Worm (Caenorhabditis elegans) whole organism, L2 larva: ENCODE measurements around the gene cyn-13.

Experiments
- C34F6.9 ChIP-seq: fragments of 150-350 bp; optimal IDR thresholded peaks from 2 replicates; lab custom pipeline; 2014; ENCODE audit warnings: missing biosample characterization, missing genetic modification characterization
- F13H6.1 ChIP-seq: sonication (generic microtip); optimal IDR thresholded peaks from 2 replicates; lab custom pipeline; 2016; ENCODE audit warnings: missing genetic modification characterization, missing compliant biosample characterization
- R02D3.7 ChIP-seq: fragments of 150-350 bp; optimal IDR thresholded peaks from 2 replicates; lab custom pipeline; 2014; ENCODE audit warnings: missing biosample characterization, missing genetic modification characterization
- Y55F3AM.14 ChIP-seq: fragments of 200-800 bp; sonication (Bioruptor generic); optimal IDR thresholded peaks from 2 replicates; lab custom pipeline; 2018; ENCODE audit warnings: mild to moderate bottlenecking, missing genetic modification characterization, missing compliant biosample characterization
- ZK546.5 ChIP-seq: sonication (generic microtip); optimal IDR thresholded peaks from 2 replicates; lab custom pipeline; 2017; ENCODE audit warnings: missing biosample characterization, missing genetic modification characterization
- alr-1 ChIP-seq: fragments of 150-350 bp; optimal IDR thresholded peaks from 2 replicates; lab custom pipeline; 2014; ENCODE audit warnings: missing biosample characterization, missing genetic modification characterization
- aly-2 ChIP-seq: fragments of 150-350 bp; optimal IDR thresholded peaks from 2 replicates; lab custom pipeline; 2014; ENCODE audit warnings: missing biosample characterization, missing genetic modification characterization
- blmp-1 ChIP-seq: sonication (generic microtip); optimal IDR thresholded peaks from 2 replicates; lab custom pipeline; 2017; ENCODE audit warnings: missing genetic modification characterization, mild to moderate bottlenecking, missing compliant biosample characterization, antibody characterized with exemption, moderate library complexity; ENCODE audit not compliant: insufficient read depth
- crh-2 ChIP-seq: sonication (generic microtip); optimal IDR thresholded peaks from 2 replicates; lab custom pipeline; 2017; ENCODE audit warnings: missing biosample characterization, missing genetic modification characterization
- dmd-4 ChIP-seq: sonication (generic microtip); optimal IDR thresholded peaks from 2 replicates; lab custom pipeline; 2017; ENCODE audit warnings: missing biosample characterization, missing genetic modification characterization
- egl-27 ChIP-seq: sonication (generic microtip); optimal IDR thresholded peaks from 3 replicates; lab custom pipeline; 2017; ENCODE audit warnings: missing biosample characterization, missing genetic modification reagents, missing genetic modification characterization
- elt-3 ChIP-seq: sonication (generic microtip); optimal IDR thresholded peaks from 2 replicates; lab custom pipeline; 2017; ENCODE audit warnings: missing biosample characterization, missing genetic modification characterization
- fos-1 ChIP-seq: fragments of 150-350 bp; optimal IDR thresholded peaks from 2 replicates; lab custom pipeline; 2014; ENCODE audit warnings: missing biosample characterization, missing genetic modification characterization
- gmeb-1 ChIP-seq: fragments of 150-350 bp; optimal IDR thresholded peaks from 2 replicates; lab custom pipeline; 2014; ENCODE audit warnings: missing biosample characterization, missing genetic modification characterization
- lin-11 ChIP-seq: fragments of 150-350 bp; sonication (generic microtip); optimal IDR thresholded peaks from 2 replicates; lab custom pipeline; 2014; ENCODE audit warnings: missing biosample characterization, missing genetic modification characterization, inconsistent platforms, mixed read lengths
- lin-39 ChIP-seq: fragments of 150-350 bp; optimal IDR thresholded peaks from 2 replicates; lab custom pipeline; 2014; ENCODE audit warnings: missing biosample characterization, missing genetic modification reagents, missing genetic modification characterization
- lsy-2 ChIP-seq, 2 experiments: fragments of 150-350 bp in 1 of 2; sonication (generic microtip) in 1 of 2; optimal IDR thresholded peaks; 2 replicates each; lab custom pipeline; 2014 to 2017; ENCODE audit warnings: missing biosample characterization in 2 of 2, missing genetic modification characterization in 2 of 2
- mab-5 ChIP-seq: fragments of 150-350 bp; optimal IDR thresholded peaks from 2 replicates; lab custom pipeline; 2014; ENCODE audit warnings: missing biosample characterization, missing genetic modification characterization
- mbf-1 ChIP-seq: sonication (generic microtip); optimal IDR thresholded peaks from 2 replicates; lab custom pipeline; 2017; ENCODE audit warnings: missing biosample characterization, missing genetic modification characterization
- mdl-1 ChIP-seq, 2 experiments: fragments of 150-350 bp in 1 of 2; sonication (generic microtip) in 1 of 2; optimal IDR thresholded peaks; 2 replicates each; lab custom pipeline; 2017; ENCODE audit warnings: missing biosample characterization in 2 of 2, missing genetic modification characterization in 2 of 2
- nhr-12 ChIP-seq: fragments of 150-350 bp; optimal IDR thresholded peaks from 2 replicates; lab custom pipeline; 2014; ENCODE audit warnings: missing biosample characterization, missing genetic modification characterization
- nhr-129 ChIP-seq: fragments of 150-350 bp; optimal IDR thresholded peaks from 2 replicates; lab custom pipeline; 2014; ENCODE audit warnings: missing biosample characterization, missing genetic modification characterization
- nhr-21 ChIP-seq: fragments of 150-350 bp; optimal IDR thresholded peaks from 2 replicates; lab custom pipeline; 2014; ENCODE audit warnings: missing biosample characterization, missing genetic modification characterization
- nhr-23 ChIP-seq: fragments of 150-350 bp; optimal IDR thresholded peaks from 2 replicates; lab custom pipeline; 2014; ENCODE audit warnings: missing biosample characterization, missing genetic modification reagents, missing genetic modification characterization
- nhr-77 ChIP-seq: fragments of 150-350 bp; optimal IDR thresholded peaks from 2 replicates; lab custom pipeline; 2014; ENCODE audit warnings: missing biosample characterization, missing genetic modification characterization
- peb-1 ChIP-seq: fragments of 150-350 bp; optimal IDR thresholded peaks from 2 replicates; lab custom pipeline; 2014; ENCODE audit warnings: missing biosample characterization, missing genetic modification characterization
- sem-4 ChIP-seq: fragments of 150-350 bp; optimal IDR thresholded peaks from 2 replicates; lab custom pipeline; 2014; ENCODE audit warnings: missing biosample characterization, missing genetic modification reagents, missing genetic modification characterization
- skn-1 ChIP-seq: sonication (generic microtip); optimal IDR thresholded peaks from 2 replicates; lab custom pipeline; 2017; ENCODE audit warnings: missing biosample characterization, missing genetic modification characterization
- sma-3 ChIP-seq: sonication (generic microtip); optimal IDR thresholded peaks from 2 replicates; lab custom pipeline; 2016; ENCODE audit warnings: missing genetic modification reagents, missing genetic modification characterization, missing compliant biosample characterization
- unc-55 ChIP-seq: fragments of 150-350 bp; sonication (generic microtip); optimal IDR thresholded peaks from 3 replicates; lab custom pipeline; 2014; ENCODE audit warnings: missing biosample characterization, missing genetic modification reagents, missing genetic modification characterization
- unc-62 ChIP-seq: fragments of 150-350 bp; optimal IDR thresholded peaks from 2 replicates; lab custom pipeline; 2014; ENCODE audit warnings: missing biosample characterization, missing genetic modification reagents, missing genetic modification characterization
- zag-1 ChIP-seq: fragments of 150-350 bp; optimal IDR thresholded peaks from 2 replicates; lab custom pipeline; 2014; ENCODE audit warnings: missing biosample characterization, missing genetic modification characterization
- ztf-11 ChIP-seq: sonication (generic microtip); optimal IDR thresholded peaks from 2 replicates; lab custom pipeline; 2017; ENCODE audit warnings: missing biosample characterization, missing genetic modification characterization
- ztf-4 ChIP-seq: fragments of 150-350 bp; optimal IDR thresholded peaks from 2 replicates; lab custom pipeline; 2014; ENCODE audit warnings: missing biosample characterization, missing genetic modification characterization

The cyn-13 gene

DNA sequence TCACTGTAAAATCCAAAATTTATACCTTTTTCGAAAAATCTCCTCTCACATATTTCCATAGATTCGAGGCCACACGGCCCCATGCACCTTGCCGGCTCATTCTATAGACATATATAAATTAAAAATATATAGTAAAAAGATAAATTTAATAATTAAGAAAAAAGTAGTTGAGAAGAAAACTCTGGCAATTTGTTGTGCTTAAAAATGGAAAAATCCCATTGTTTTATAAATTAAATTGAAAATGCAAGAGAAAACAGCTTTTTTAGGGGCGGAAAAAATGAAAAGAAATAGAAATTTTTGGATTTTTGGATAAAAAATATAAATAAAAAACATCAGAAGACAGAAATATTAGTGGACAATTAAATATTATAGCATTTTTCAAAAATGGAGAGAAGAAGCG lies 12.8 kb downstream of the cyn-13 start, which contains the start of gene Y116A8C.30:
Y116A8C.30 (minus strand) TSS at position 101 of the 400 bp plus-strand sequence.
- TF ChIP-seq elt-3 (no peak), blmp-1 (tag; lab: Kevin White, UChicago) (no peak), alr-1 (tag; lab: Kevin White, UChicago) (no peak), mbf-1 (no peak), mab-5 (no peak), ZK546.5 (tag; lab: Kevin White, UChicago) (no peak)

- TF ChIP-seq ztf-11 (no peak), skn-1 (no peak), nhr-77 (tag; lab: Kevin White, UChicago) (no peak), peb-1 (tag; lab: Kevin White, UChicago) (no peak)
These were observed 13.3 kb downstream of the cyn-13 start for ce11 chrIV:17103116-17103515.

DNA sequence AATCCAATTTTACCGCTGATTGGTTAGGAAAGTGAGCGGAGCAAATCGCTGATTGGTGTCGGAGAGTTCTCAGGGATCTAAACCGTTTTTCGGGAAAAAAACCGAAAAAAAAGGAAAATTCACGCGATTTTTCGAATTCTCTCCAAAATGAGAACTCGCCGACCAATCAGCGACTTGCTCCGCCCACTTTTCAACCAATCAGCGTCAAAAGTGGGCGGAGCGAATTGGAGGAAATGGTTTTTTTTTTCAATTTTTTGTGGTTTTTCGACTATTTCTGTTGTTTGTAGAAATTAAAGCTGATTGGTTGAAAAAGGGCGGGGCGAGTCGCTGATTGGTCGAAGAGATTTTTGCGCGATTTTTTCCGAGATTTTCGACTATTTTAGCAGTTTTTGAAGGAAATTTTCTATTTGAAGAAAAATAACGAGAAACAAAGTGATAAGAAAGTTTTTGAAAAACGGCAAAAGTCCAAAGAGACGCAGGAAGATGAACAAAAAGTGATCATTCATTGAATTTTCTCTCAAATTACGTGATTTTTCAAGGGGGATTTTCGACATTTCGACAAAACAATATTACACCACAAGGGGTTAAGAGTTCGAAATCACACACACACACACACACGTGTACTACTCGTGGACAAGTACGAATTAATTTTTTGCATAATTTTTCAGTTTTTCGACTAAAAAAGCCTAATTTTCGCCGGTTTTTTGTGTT lies 15.7 kb downstream of the cyn-13 start:
- TF ChIP-seq nhr-129 (tag; lab: Kevin White, UChicago) (peak; percentile 44), nhr-77 (tag; lab: Kevin White, UChicago) (no peak), zag-1 (tag; lab: Kevin White, UChicago) (no peak), aly-2 (no peak), egl-27 (tag; lab: Kevin White, UChicago) (no peak), mbf-1 (no peak), fos-1 (tag; lab: Kevin White, UChicago) (no peak), lsy-2 (tag; optimal IDR thresholded peaks at IDR 0.05; lab: Kevin White, UChicago) (peak in 1 of 2 experiments; percentile 6), Y55F3AM.14 (GFP tag; lab: Kevin White, UChicago) (no peak)
- TF ChIP-seq, all 48 proteins: peak for 2

DNA sequence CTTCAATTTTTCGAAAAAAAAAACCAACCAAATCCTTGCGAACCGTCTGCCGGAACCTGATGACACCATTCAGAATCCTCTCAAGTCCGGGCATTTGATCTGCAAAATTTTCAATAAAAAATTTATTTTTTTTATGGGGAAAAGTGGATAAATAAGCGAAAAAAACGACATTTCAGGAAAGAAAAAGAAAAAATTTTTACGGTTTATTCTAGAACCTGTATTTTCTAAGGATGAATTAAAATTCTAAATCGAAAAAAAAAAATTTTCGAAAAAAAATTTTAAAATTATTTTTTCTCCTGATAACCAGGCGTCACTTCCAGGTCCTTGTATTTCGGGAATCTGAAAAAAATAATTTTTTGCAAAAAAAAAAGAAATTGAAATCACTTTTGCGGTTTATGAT lies 16.3 kb downstream of the cyn-13 start, which contains the start of gene bca-2:
bca-2 (minus strand) TSS at position 101 of the 400 bp plus-strand sequence.
- TF ChIP-seq mdl-1 (tag; optimal IDR thresholded peaks at IDR 0.05; lab: Kevin White, UChicago) (no peak), alr-1 (tag; lab: Kevin White, UChicago) (no peak), skn-1 (no peak), sem-4 (tag; lab: Kevin White, UChicago) (no peak), gmeb-1 (tag; lab: Kevin White, UChicago) (no peak), unc-55 (GFP tag; lab: Kevin White, UChicago) (no peak), nhr-129 (tag; lab: Kevin White, UChicago) (no peak), sma-3 (GFP tag; lab: Kevin White, UChicago) (no peak), lin-39 (tag; lab: Kevin White, UChicago) (no peak), blmp-1 (tag; lab: Kevin White, UChicago) (no peak), unc-62 (GFP tag; lab: Kevin White, UChicago) (no peak), fos-1 (tag; lab: Kevin White, UChicago) (no peak), nhr-21 (tag; lab: Kevin White, UChicago) (no peak), nhr-23 (tag; lab: Kevin White, UChicago) (no peak), C34F6.9 (tag; lab: Kevin White, UChicago) (no peak), crh-2 (no peak), nhr-12 (tag; lab: Kevin White, UChicago) (no peak), lin-11 (tag; lab: Kevin White, UChicago) (no peak), F13H6.1 (tag; lab: Kevin White, UChicago) (no peak), dmd-4 (tag; lab: Kevin White, UChicago) (no peak)

DNA sequence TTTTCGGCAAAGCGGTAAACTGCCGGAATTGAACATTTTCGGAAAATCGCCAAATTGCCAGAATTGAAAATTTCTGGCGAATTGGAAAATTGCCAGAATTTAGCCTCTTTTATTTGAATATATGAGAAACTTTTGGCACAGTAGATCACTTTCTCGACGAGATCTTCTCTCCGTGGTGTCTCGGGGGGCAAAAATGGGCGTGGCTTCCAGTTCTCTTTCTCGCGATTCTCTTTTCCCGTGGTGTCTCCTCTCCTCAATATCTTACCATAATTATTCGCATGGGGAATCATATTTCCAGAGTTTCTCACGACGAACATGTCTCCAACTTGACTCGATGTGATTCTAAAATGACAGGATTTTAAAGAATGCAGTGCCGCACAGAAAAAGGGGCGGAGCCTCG lies 17.3 kb downstream of the cyn-13 start:
- TF ChIP-seq nhr-21 (tag; lab: Kevin White, UChicago) = no peak

DNA sequence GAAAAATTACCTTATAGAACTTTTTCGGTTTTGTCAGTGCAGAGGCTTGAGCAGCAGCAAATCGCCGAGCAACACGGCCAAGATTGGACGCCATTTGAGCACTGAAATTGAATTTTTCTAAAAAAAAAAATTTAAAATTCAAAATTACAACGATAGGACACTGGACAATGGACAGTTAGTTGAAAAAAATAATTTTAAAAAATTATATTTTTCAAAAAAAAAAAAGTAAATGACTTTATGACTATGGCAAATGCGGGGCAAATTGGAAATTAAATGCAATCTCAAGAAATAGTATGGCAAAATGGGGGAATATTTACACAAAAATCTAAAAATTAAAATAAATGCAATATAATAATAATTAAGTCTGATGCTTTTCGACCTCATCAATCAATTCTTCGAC lies 20.3 kb downstream of the cyn-13 start, which contains the start of gene Y116A8C.27:
Y116A8C.27 (minus strand) TSS at position 101 of the 400 bp plus-strand sequence.
- no peak for TF ChIP-seq ztf-4 (tag; lab: Kevin White, UChicago)
- TF ChIP-seq sma-3 (GFP tag; lab: Kevin White, UChicago) = no peak
- TF ChIP-seq mab-5 = no peak
- TF ChIP-seq R02D3.7 = no peak
- TF ChIP-seq nhr-129 (tag; lab: Kevin White, UChicago) = no peak
